Fruit fly (Drosophila melanogaster) whole organism, embryonic: ENCODE results near the gene CG15638.

Experiments
- CG10147 ChIP-seq: fragments of 200-800 bp; sonication (Bioruptor generic); optimal IDR thresholded peaks from 2 replicates; lab custom pipeline; 2019; ENCODE audit warnings: missing biosample characterization, mild to moderate bottlenecking, missing genetic modification characterization, moderate library complexity
- CG11560 ChIP-seq: fragments of 200-800 bp; sonication (Bioruptor generic); IDR thresholded peaks from 3 replicates; pipeline ENCODE4 v1.3.6; 2022; ENCODE audit warnings: missing biosample characterization, missing genetic modification characterization
- CG12236 ChIP-seq: fragments of 200-800 bp; sonication (Bioruptor generic); optimal IDR thresholded peaks from 2 replicates; lab custom pipeline; 2016; ENCODE audit warnings: missing biosample characterization, missing genetic modification characterization
- CG13287 ChIP-seq: fragments of 200-800 bp; sonication (Bioruptor generic); IDR thresholded peaks from 2 replicates; pipeline ENCODE4 v1.3.6; 2022; ENCODE audit warnings: missing biosample characterization, missing genetic modification characterization; ENCODE audit not compliant: partially characterized antibody
- CG13894 ChIP-seq: fragments of 200-800 bp; sonication (Bioruptor generic); optimal IDR thresholded peaks from 3 replicates; lab custom pipeline; 2018; ENCODE audit warnings: missing biosample characterization, mild to moderate bottlenecking, missing genetic modification characterization, moderate library complexity
- CG14860 ChIP-seq: fragments of 200-800 bp; sonication (Bioruptor generic); IDR thresholded peaks from 3 replicates; pipeline ENCODE4 v1.3.6; 2022; ENCODE audit warnings: missing biosample characterization, missing genetic modification characterization; ENCODE audit not compliant: partially characterized antibody
- CG15479 ChIP-seq: fragments of 200-800 bp; sonication (Bioruptor generic); optimal IDR thresholded peaks from 3 replicates; lab custom pipeline; 2019; ENCODE audit warnings: missing biosample characterization, mild to moderate bottlenecking, missing genetic modification characterization, moderate library complexity
- CG17385 ChIP-seq: fragments of 200-800 bp; sonication (Bioruptor generic); optimal IDR thresholded peaks from 3 replicates; lab custom pipeline; 2018; ENCODE audit warnings: missing biosample characterization, mild to moderate bottlenecking, missing genetic modification characterization
- CG2116 ChIP-seq: fragments of 200-800 bp; sonication (Bioruptor generic); optimal IDR thresholded peaks from 3 replicates; lab custom pipeline; 2018; ENCODE audit warnings: missing biosample characterization, mild to moderate bottlenecking, missing genetic modification characterization
- CG2678 ChIP-seq: fragments of 200-800 bp; sonication (Bioruptor generic); optimal IDR thresholded peaks from 3 replicates; lab custom pipeline; 2019; ENCODE audit warnings: missing biosample characterization, mild to moderate bottlenecking, missing genetic modification characterization, moderate library complexity
- CG34422 ChIP-seq: fragments of 200-800 bp; sonication (Bioruptor generic); IDR thresholded peaks from 3 replicates; pipeline ENCODE4 v1.3.6; 2022; ENCODE audit warnings: missing biosample characterization, missing genetic modification characterization
- CG43689 ChIP-seq: fragments of 200-800 bp; sonication (Bioruptor generic); IDR thresholded peaks from 2 replicates; pipeline ENCODE4 v1.3.6; 2022; ENCODE audit warnings: missing biosample characterization, missing genetic modification characterization
- CG4404 ChIP-seq: fragments of 200-800 bp; sonication (Bioruptor generic); IDR thresholded peaks from 2 replicates; pipeline ENCODE4 v1.3.6; 2022; ENCODE audit warnings: missing biosample characterization, missing genetic modification characterization
- CG6175 ChIP-seq: fragments of 200-800 bp; sonication (Bioruptor generic); IDR thresholded peaks from 3 replicates; pipeline ENCODE4 v1.3.6; 2022; ENCODE audit warnings: missing biosample characterization, missing genetic modification characterization
- CG6689 ChIP-seq: fragments of 200-800 bp; sonication (Bioruptor generic); IDR thresholded peaks from 2 replicates; pipeline ENCODE4 v1.3.6; 2022; ENCODE audit warnings: missing biosample characterization, missing genetic modification characterization
- CG7372 ChIP-seq: fragments of 200-800 bp; sonication (Bioruptor generic); IDR thresholded peaks from 2 replicates; pipeline ENCODE4 v1.3.6; 2022; ENCODE audit warnings: missing biosample characterization, missing genetic modification characterization
- CG9727 ChIP-seq: fragments of 200-800 bp; sonication (Bioruptor generic); optimal IDR thresholded peaks from 3 replicates; lab custom pipeline; 2017; ENCODE audit warnings: missing biosample characterization, mild to moderate bottlenecking, missing genetic modification characterization
- CoRest ChIP-seq: fragments of 200-800 bp; sonication (Bioruptor generic); optimal IDR thresholded peaks from 3 replicates; lab custom pipeline; 2018; ENCODE audit warnings: missing biosample characterization, mild to moderate bottlenecking, missing genetic modification characterization, moderate library complexity
- Dek ChIP-seq: fragments of 200-800 bp; sonication (Bioruptor generic); optimal IDR thresholded peaks from 3 replicates; lab custom pipeline; 2019; ENCODE audit warnings: missing biosample characterization, mild to moderate bottlenecking, missing genetic modification characterization, moderate library complexity
- Dip2 ChIP-seq: fragments of 200-800 bp; sonication (Bioruptor generic); IDR thresholded peaks from 2 replicates; pipeline ENCODE4 v1.3.6; 2022; ENCODE audit warnings: missing biosample characterization, missing genetic modification characterization
- Fer3 ChIP-seq: fragments of 200-800 bp; sonication (Bioruptor generic); optimal IDR thresholded peaks from 2 replicates; lab custom pipeline; 2018; ENCODE audit warnings: missing biosample characterization, mild to moderate bottlenecking, missing genetic modification characterization, moderate library complexity
- Gsc ChIP-seq: fragments of 200-800 bp; sonication (Bioruptor generic); IDR thresholded peaks from 2 replicates; pipeline ENCODE4 v1.3.6; 2022; ENCODE audit warnings: missing biosample characterization, missing genetic modification characterization
- HLH3B ChIP-seq: fragments of 200-800 bp; sonication (Bioruptor generic); IDR thresholded peaks from 2 replicates; pipeline ENCODE4 v1.3.6; 2022; ENCODE audit warnings: missing biosample characterization, missing genetic modification characterization
- HmgD ChIP-seq: fragments of 200-800 bp; sonication (Bioruptor generic); optimal IDR thresholded peaks from 3 replicates; lab custom pipeline; 2016; ENCODE audit warnings: missing biosample characterization, missing genetic modification characterization
- Kr ChIP-seq: fragments of 200-800 bp; sonication (Bioruptor generic); optimal IDR thresholded peaks from 2 replicates; lab custom pipeline; 2017; ENCODE audit warnings: missing biosample characterization, mild to moderate bottlenecking, missing genetic modification characterization
- Lhr ChIP-seq: fragments of 200-800 bp; sonication (Bioruptor generic); optimal IDR thresholded peaks from 3 replicates; lab custom pipeline; 2017; ENCODE audit warnings: mild to moderate bottlenecking, missing biosample characterization, missing genetic modification reagents, missing genetic modification characterization
- MBD-R2 ChIP-seq: fragments of 200-800 bp; sonication (Bioruptor generic); IDR thresholded peaks from 2 replicates; pipeline ENCODE4 v1.3.6; 2022; ENCODE audit warnings: missing biosample characterization, missing genetic modification characterization
- MESR4 ChIP-seq: fragments of 200-800 bp; sonication (Bioruptor generic); optimal IDR thresholded peaks from 2 replicates; lab custom pipeline; 2018; ENCODE audit warnings: missing biosample characterization, mild to moderate bottlenecking, missing genetic modification characterization, moderate library complexity
- NC2β ChIP-seq: fragments of 200-800 bp; sonication (Bioruptor generic); optimal IDR thresholded peaks from 2 replicates; lab custom pipeline; 2016; ENCODE audit warnings: missing biosample characterization, missing genetic modification characterization
- Ptx1 ChIP-seq: fragments of 200-800 bp; sonication (Bioruptor generic); IDR thresholded peaks from 2 replicates; pipeline ENCODE4 v1.3.6; 2022; ENCODE audit warnings: missing biosample characterization, missing genetic modification characterization
- Rx ChIP-seq: fragments of 200-800 bp; sonication (Bioruptor generic); IDR thresholded peaks from 2 replicates; pipeline ENCODE4 v1.3.6; 2022; ENCODE audit warnings: missing biosample characterization, missing genetic modification characterization
- Sry-δ ChIP-seq: fragments of 200-800 bp; sonication (Bioruptor generic); optimal IDR thresholded peaks from 2 replicates; lab custom pipeline; 2016; ENCODE audit warnings: missing biosample characterization, missing genetic modification characterization
- Xbp1 ChIP-seq: fragments of 200-800 bp; sonication (Bioruptor generic); optimal IDR thresholded peaks from 3 replicates; lab custom pipeline; 2016; ENCODE audit warnings: missing biosample characterization, mild to moderate bottlenecking, missing genetic modification characterization
- bbx ChIP-seq: fragments of 200-800 bp; sonication (Bioruptor generic); IDR thresholded peaks from 2 replicates; pipeline ENCODE4 v1.3.6; 2022; ENCODE audit warnings: missing biosample characterization, missing genetic modification characterization; ENCODE audit not compliant: partially characterized antibody
- caup ChIP-seq: fragments of 200-800 bp; sonication (Bioruptor generic); optimal IDR thresholded peaks from 3 replicates; lab custom pipeline; 2017; ENCODE audit warnings: missing biosample characterization, mild to moderate bottlenecking, missing genetic modification characterization, moderate library complexity; ENCODE audit not compliant: severe bottlenecking
- croc ChIP-seq: fragments of 200-800 bp; sonication (Bioruptor generic); conservative IDR thresholded peaks from 3 replicates; pipeline ENCODE4 v1.3.6; 2022; ENCODE audit warnings: missing biosample characterization, missing genetic modification characterization
- dmrt11E ChIP-seq: fragments of 200-800 bp; sonication (Bioruptor generic); optimal IDR thresholded peaks from 3 replicates; lab custom pipeline; 2018; ENCODE audit warnings: missing biosample characterization, mild to moderate bottlenecking, missing genetic modification characterization, moderate library complexity
- fd3F ChIP-seq: fragments of 200-800 bp; sonication (Bioruptor generic); optimal IDR thresholded peaks from 2 replicates; lab custom pipeline; 2018; ENCODE audit warnings: missing biosample characterization, mild to moderate bottlenecking, missing genetic modification characterization, moderate library complexity
- gcm ChIP-seq: fragments of 200-800 bp; sonication (Bioruptor generic); optimal IDR thresholded peaks from 2 replicates; lab custom pipeline; 2019; ENCODE audit warnings: missing biosample characterization, mild to moderate bottlenecking, missing genetic modification characterization, moderate library complexity
- insv ChIP-seq, 2 experiments: fragments of 200-800 bp; sonication (Bioruptor generic); optimal IDR thresholded peaks; 3 replicates each; lab custom pipeline; 2016 to 2018; ENCODE audit warnings: missing biosample characterization in 2 of 2, missing genetic modification characterization in 2 of 2
- lola ChIP-seq, 3 experiments: fragments of >200 bp in 2 of 3; fragments of 200-800 bp in 1 of 3; sonication (Bioruptor generic) in 1 of 3; optimal IDR thresholded peaks; 2 replicates each; lab custom pipeline; 2017 to 2019; ENCODE audit warnings: missing biosample characterization in 3 of 3, missing genetic modification characterization in 3 of 3, mild to moderate bottlenecking in 1 of 3, moderate library complexity in 1 of 3
- lov ChIP-seq, 2 experiments: fragments of 200-800 bp in 1 of 2; fragments of >200 bp in 1 of 2; sonication (Bioruptor generic) in 1 of 2; IDR thresholded peaks in 1 of 2; optimal IDR thresholded peaks in 1 of 2; 2 replicates in 1 of 2; 3 replicates in 1 of 2; pipeline versions ENCODE4 v1.3.6 to Lab custom; 2017 to 2022; ENCODE audit warnings: missing biosample characterization in 1 of 2, missing genetic modification characterization in 1 of 2
- mirr ChIP-seq: fragments of 200-800 bp; sonication (Bioruptor generic); optimal IDR thresholded peaks from 3 replicates; lab custom pipeline; 2018; ENCODE audit warnings: missing biosample characterization, mild to moderate bottlenecking, missing genetic modification characterization
- pros ChIP-seq: fragments of 200-800 bp; sonication (Bioruptor generic); optimal IDR thresholded peaks from 3 replicates; lab custom pipeline; 2019; ENCODE audit warnings: missing biosample characterization, mild to moderate bottlenecking, missing genetic modification characterization, moderate library complexity
- sob ChIP-seq: fragments of 200-800 bp; sonication (Bioruptor generic); IDR thresholded peaks from 2 replicates; pipeline ENCODE4 v1.3.6; 2022; ENCODE audit warnings: missing biosample characterization, missing genetic modification characterization
- sqz ChIP-seq: fragments of 200-800 bp; sonication (Bioruptor generic); optimal IDR thresholded peaks from 3 replicates; lab custom pipeline; 2018; ENCODE audit warnings: missing biosample characterization, mild to moderate bottlenecking, missing genetic modification characterization
- tap ChIP-seq: fragments of 200-800 bp; optimal IDR thresholded peaks from 3 replicates; lab custom pipeline; 2019; ENCODE audit warnings: missing biosample characterization, mild to moderate bottlenecking, missing genetic modification characterization, moderate library complexity

Gene CG15638

dm6 chr2L:13513331-13514261 is 22.0 kb downstream of the CG15638 start (continued):
- no peak for TF ChIP-seq CG2116 (GFP tag; lab: Kevin White, UChicago)
- TF ChIP-seq sqz (GFP tag; lab: Kevin White, UChicago) = peak; percentile 33
- TF ChIP-seq HmgD (GFP tag; lab: Kevin White, UChicago) = peak; percentile 34
- peak; percentile 70 for TF ChIP-seq Xbp1 (GFP tag; lab: Kevin White, UChicago)
- TF ChIP-seq tap (tag; lab: Kevin White, UChicago) = no peak
- peak; percentile 2 for TF ChIP-seq gcm (GFP tag; lab: Kevin White, UChicago)
- no peak for TF ChIP-seq lola (GFP tag; optimal IDR thresholded peaks at IDR 0.05; lab: Kevin White, UChicago)
- no peak for TF ChIP-seq Dek
- TF ChIP-seq sob (GFP tag; lab: Robert Waterston, UW) = peak; percentile 81
- TF ChIP-seq Kr (GFP tag; lab: Kevin White, UChicago) = no peak
- TF ChIP-seq CG7372 = peak; percentile 59
- 0 out of 3 replicates have a peak, but pooled peaks have one; percentile 19 for TF ChIP-seq croc (GFP tag; lab: Robert Waterston, UW)
- TF ChIP-seq CG15479 = peak; percentile 51
- no peak for TF ChIP-seq CG13287 (GFP tag; lab: Robert Waterston, UW)
- peak; percentile 57 for TF ChIP-seq HLH3B (GFP tag; lab: Robert Waterston, UW)
- TF ChIP-seq Gsc (GFP tag; lab: Robert Waterston, UW) = peak; percentile 41
- 0 out of 3 replicates have a peak, but pooled peaks have one; percentile 13 for TF ChIP-seq CG11560 (tag; lab: Robert Waterston, UW)
- TF ChIP-seq fd3F (GFP tag; lab: Kevin White, UChicago) = peak; percentile 39
- no peak for TF ChIP-seq Lhr (GFP tag; lab: Kevin White, UChicago)
- TF ChIP-seq CG6689 (GFP tag; lab: Robert Waterston, UW) = peak; percentile 76
- TF ChIP-seq pros = no peak
- no peak for TF ChIP-seq lov (optimal IDR thresholded peaks at IDR 0.05; lab: Kevin White, UChicago)
- peak; percentile 56; the same call in 1 of the 3 replicates for TF ChIP-seq lov (GFP tag; IDR thresholded peaks at IDR 0.05; lab: Robert Waterston, UW)
- TF ChIP-seq insv (GFP tag; optimal IDR thresholded peaks at IDR 0.05; lab: Kevin White, UChicago) = no peak
- no peak for TF ChIP-seq MESR4 (GFP tag; lab: Kevin White, UChicago)
- no peak for TF ChIP-seq MBD-R2 (GFP tag; lab: Robert Waterston, UW)
- peak; percentile 35 for TF ChIP-seq mirr
- peak; percentile 2 for TF ChIP-seq CG12236
- TF ChIP-seq caup (GFP tag; lab: Kevin White, UChicago) = peak; percentile 30
- no peak for TF ChIP-seq CG43689 (GFP tag; lab: Robert Waterston, UW)
- TF ChIP-seq CG17385 (GFP tag; lab: Kevin White, UChicago) = peak; percentile 53
- peak; percentile 66 for TF ChIP-seq CoRest (tag; lab: Kevin White, UChicago)
- TF ChIP-seq CG6175 (GFP tag; lab: Robert Waterston, UW) = no peak; the same call in 2 of the 3 replicates
- TF ChIP-seq Ptx1 (GFP tag; lab: Robert Waterston, UW) = peak; percentile 70
- peak; percentile 14 for TF ChIP-seq CG10147 (GFP tag; lab: Kevin White, UChicago)
- peak; percentile 32 for TF ChIP-seq NC2β (GFP tag; lab: Kevin White, UChicago)
- no peak for TF ChIP-seq bbx (GFP tag; lab: Robert Waterston, UW)
- TF ChIP-seq CG13894 (tag; lab: Kevin White, UChicago) = no peak
- no peak for TF ChIP-seq Dip2 (GFP tag; lab: Robert Waterston, UW)
- no peak for TF ChIP-seq CG14860 (GFP tag; lab: Robert Waterston, UW)
- TF ChIP-seq CG2678 (tag; lab: Kevin White, UChicago) = peak; percentile 67
- TF ChIP-seq CG34422 = peak; percentile 61; the same call in 2 of the 3 replicates
- TF ChIP-seq CG4404 (GFP tag; lab: Robert Waterston, UW) = peak; percentile 27; the same call in 1 of the 2 replicates
- peak; percentile 36 for TF ChIP-seq Fer3 (tag; lab: Kevin White, UChicago)
- peak; percentile 22 for TF ChIP-seq Sry-δ (GFP tag; lab: Kevin White, UChicago)
- peak; percentile 31 for TF ChIP-seq dmrt11E (tag; lab: Kevin White, UChicago)
- TF ChIP-seq Rx (GFP tag; lab: Robert Waterston, UW) = peak; percentile 55
- TF ChIP-seq CG9727 (GFP tag; lab: Kevin White, UChicago) = peak; percentile 16
